Worm (Caenorhabditis elegans) whole organism, L4 larva: ENCODE data around the gene ceh-92.

Source experiments
- ama-1 ChIP-seq: fragments of 150-350 bp; optimal IDR thresholded peaks from 2 replicates; lab custom pipeline; 2014; ENCODE audit warnings: inconsistent platforms, mixed read lengths
- fkh-10 ChIP-seq: fragments of 150-350 bp; optimal IDR thresholded peaks from 2 replicates; lab custom pipeline; 2014; ENCODE audit warnings: missing biosample characterization, missing genetic modification reagents, missing genetic modification characterization
- fos-1 ChIP-seq: fragments of 150-350 bp; optimal IDR thresholded peaks from 2 replicates; lab custom pipeline; 2014; ENCODE audit warnings: missing biosample characterization, missing genetic modification characterization
- lin-13 ChIP-seq: fragments of 150-350 bp; optimal IDR thresholded peaks from 2 replicates; lab custom pipeline; 2014; ENCODE audit warnings: missing biosample characterization, missing genetic modification reagents, missing genetic modification characterization
- lin-39 ChIP-seq: fragments of 150-350 bp; optimal IDR thresholded peaks from 2 replicates; lab custom pipeline; 2014; ENCODE audit warnings: missing biosample characterization, missing genetic modification reagents, missing genetic modification characterization
- mdl-1 ChIP-seq, 2 experiments: fragments of 150-350 bp in 1 of 2; sonication (generic microtip) in 1 of 2; optimal IDR thresholded peaks; 2 replicates each; lab custom pipeline; 2014 to 2017; ENCODE audit warnings: missing biosample characterization in 2 of 2, missing genetic modification characterization in 2 of 2
- skn-1 ChIP-seq: fragments of 150-350 bp; optimal IDR thresholded peaks from 2 replicates; lab custom pipeline; 2014; ENCODE audit warnings: missing biosample characterization, missing genetic modification characterization
- vab-7 ChIP-seq: fragments of 200-800 bp; sonication (Bioruptor generic); IDR thresholded peaks from 2 replicates; pipeline ENCODE4 v1.3.6; 2022; ENCODE audit warnings: missing genetic modification reagents, missing genetic modification characterization, missing compliant biosample characterization
- ztf-11 ChIP-seq: fragments of 150-350 bp; optimal IDR thresholded peaks from 2 replicates; lab custom pipeline; 2014; ENCODE audit warnings: missing biosample characterization, missing genetic modification characterization

DNA sequence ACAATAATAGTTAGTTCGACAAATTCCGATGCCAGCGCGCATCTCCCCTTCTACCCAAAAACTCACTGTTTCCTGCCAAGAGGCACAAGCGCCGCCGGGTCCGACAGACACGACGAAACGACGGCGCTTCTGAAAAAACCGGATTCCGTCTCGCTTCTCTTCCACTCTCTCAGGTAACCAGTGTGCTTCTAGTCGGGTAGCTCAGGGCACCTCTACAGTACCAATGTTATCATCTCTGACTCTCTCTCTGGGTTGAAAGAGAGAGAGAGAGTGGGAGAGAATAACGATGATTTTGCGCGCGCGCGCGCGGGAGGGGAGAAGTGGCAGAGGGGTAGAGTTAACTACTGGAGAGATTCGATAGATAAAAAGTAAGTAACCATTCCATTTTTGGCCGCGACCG lies 24.5 kb upstream of the ceh-92 start:
- TF ChIP-seq lin-39 (tag; lab: Kevin White, UChicago) (no peak), vab-7 (no peak), mdl-1 (tag; optimal IDR thresholded peaks at IDR 0.05; lab: Kevin White, UChicago) (no peak), ztf-11 (no peak), lin-13 (GFP tag; lab: Kevin White, UChicago) (no peak), skn-1 (tag; lab: Kevin White, UChicago) (no peak), fos-1 (tag; lab: Kevin White, UChicago) (no peak), ama-1 (no peak), fkh-10 (GFP tag; lab: Kevin White, UChicago) (no peak)
